Fruit fly (Drosophila melanogaster) whole organism, prepupa: Measurements from ENCODE around the gene Tollo.
A peak's percentile ranks its signal among the peaks of the same experiment; 100 is the strongest.

ENCODE experiments used
- CG7368 ChIP-seq: fragments of 200-800 bp; sonication (Bioruptor generic); optimal IDR thresholded peaks from 3 replicates; lab custom pipeline; 2016; ENCODE audit warnings: missing biosample characterization, missing genetic modification characterization
- Hr4 ChIP-seq: fragments of 200-800 bp; sonication (Bioruptor generic); optimal IDR thresholded peaks from 3 replicates; lab custom pipeline; 2016; ENCODE audit warnings: missing biosample characterization, missing genetic modification characterization
- Met ChIP-seq: fragments of 200-800 bp; sonication (Bioruptor generic); optimal IDR thresholded peaks from 3 replicates; lab custom pipeline; 2016; ENCODE audit warnings: missing biosample characterization, missing genetic modification characterization
- net ChIP-seq: fragments of 200-800 bp; sonication (Bioruptor generic); optimal IDR thresholded peaks from 3 replicates; lab custom pipeline; 2016; ENCODE audit warnings: missing biosample characterization, missing genetic modification characterization
- spab ChIP-seq: fragments of 200-800 bp; sonication (Bioruptor generic); optimal IDR thresholded peaks from 2 replicates; lab custom pipeline; 2017; ENCODE audit warnings: missing biosample characterization, mild to moderate bottlenecking, missing genetic modification characterization, missing genetic modification reagents
- svp ChIP-seq: fragments of 200-800 bp; sonication (Bioruptor generic); peaks from one replicate; lab custom pipeline; 2016; ENCODE audit warnings: missing biosample characterization, missing genetic modification characterization

DNA sequence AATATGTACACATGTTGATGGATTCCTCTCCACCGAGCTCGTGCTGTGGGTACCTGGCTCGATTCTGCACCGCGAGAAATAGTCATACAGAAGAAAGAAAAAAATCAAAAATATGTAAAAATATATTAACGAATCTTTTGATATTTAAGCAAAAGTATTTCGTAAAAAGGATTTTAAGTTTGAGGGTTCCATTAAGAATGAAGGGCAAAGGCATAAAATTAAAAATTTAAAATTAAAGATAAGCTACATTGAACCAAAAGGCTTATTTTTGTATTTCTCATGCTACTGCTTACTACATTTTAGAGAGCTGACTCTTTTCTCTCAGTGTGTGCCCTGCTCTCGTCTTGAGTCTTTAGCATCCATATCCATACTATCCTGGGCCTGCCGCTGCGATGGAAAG, 31.2 kb downstream of the Tollo start:
- TF ChIP-seq Hr4 (GFP tag; lab: Kevin White, UChicago), result peak; percentile 81
- peak; percentile 75 for TF ChIP-seq Met (GFP tag; lab: Kevin White, UChicago)
- TF ChIP-seq spab, result peak; percentile 55
- peak; percentile 61 for TF ChIP-seq net (GFP tag; lab: Kevin White, UChicago)
- peak; percentile 28 for TF ChIP-seq CG7368
- peak; percentile 90 for TF ChIP-seq svp (GFP tag; lab: Kevin White, UChicago)
